Fruit fly (Drosophila melanogaster) whole organism, embryonic: ENCODE results near the gene CG14352.

Source experiments
- Adf1 ChIP-seq: fragments of 200-800 bp; sonication (Bioruptor generic); IDR thresholded peaks from 2 replicates; pipeline ENCODE4 v1.3.6; 2022; ENCODE audit warnings: missing biosample characterization, missing genetic modification characterization
- B-H1 ChIP-seq: fragments of 200-800 bp; sonication (Bioruptor generic); IDR thresholded peaks from 3 replicates; pipeline ENCODE4 v1.3.6; 2022; ENCODE audit warnings: missing biosample characterization, missing genetic modification characterization
- CG11247 ChIP-seq: fragments of 200-800 bp; sonication (Bioruptor generic); IDR thresholded peaks from 2 replicates; pipeline ENCODE4 v1.3.6; 2022; ENCODE audit warnings: missing biosample characterization, missing genetic modification characterization
- CG11723 ChIP-seq: fragments of 200-800 bp; sonication (Bioruptor generic); optimal IDR thresholded peaks from 2 replicates; lab custom pipeline; 2017; ENCODE audit warnings: missing biosample characterization, mild to moderate bottlenecking, missing genetic modification characterization
- CG12744 ChIP-seq: fragments of 200-800 bp; sonication (Bioruptor generic); optimal IDR thresholded peaks from 2 replicates; lab custom pipeline; 2016; ENCODE audit warnings: missing biosample characterization, missing genetic modification characterization
- CG14710 ChIP-seq: fragments of 200-800 bp; sonication (Bioruptor generic); optimal IDR thresholded peaks from 3 replicates; lab custom pipeline; 2019; ENCODE audit warnings: missing biosample characterization, mild to moderate bottlenecking, missing genetic modification characterization, moderate library complexity
- CG17385 ChIP-seq: fragments of 200-800 bp; sonication (Bioruptor generic); optimal IDR thresholded peaks from 3 replicates; lab custom pipeline; 2018; ENCODE audit warnings: missing biosample characterization, mild to moderate bottlenecking, missing genetic modification characterization
- CG17568 ChIP-seq: fragments of 200-800 bp; sonication (Bioruptor generic); optimal IDR thresholded peaks from 2 replicates; lab custom pipeline; 2018; ENCODE audit warnings: missing biosample characterization, mild to moderate bottlenecking, missing genetic modification characterization, moderate library complexity
- CG17802 ChIP-seq: fragments of 200-800 bp; sonication (Bioruptor generic); optimal IDR thresholded peaks from 2 replicates; lab custom pipeline; 2018; ENCODE audit warnings: missing biosample characterization, mild to moderate bottlenecking, missing genetic modification characterization, moderate library complexity
- CG17912 ChIP-seq: fragments of 200-800 bp; sonication (Bioruptor generic); optimal IDR thresholded peaks from 2 replicates; lab custom pipeline; 2018; ENCODE audit warnings: missing biosample characterization, mild to moderate bottlenecking, missing genetic modification characterization
- CG18262 ChIP-seq: fragments of 200-800 bp; optimal IDR thresholded peaks from 3 replicates; lab custom pipeline; 2019; ENCODE audit warnings: missing biosample characterization, mild to moderate bottlenecking, missing genetic modification characterization, moderate library complexity
- CG18764 ChIP-seq: fragments of 200-800 bp; sonication (Bioruptor generic); optimal IDR thresholded peaks from 3 replicates; lab custom pipeline; 2016; ENCODE audit warnings: missing biosample characterization, missing genetic modification characterization
- CG2202 ChIP-seq: fragments of 200-800 bp; sonication (Bioruptor generic); optimal IDR thresholded peaks from 2 replicates; lab custom pipeline; 2018; ENCODE audit warnings: missing biosample characterization, mild to moderate bottlenecking, missing genetic modification characterization
- CG31365 ChIP-seq: fragments of 200-800 bp; sonication (Bioruptor generic); optimal IDR thresholded peaks from 2 replicates; lab custom pipeline; 2018; ENCODE audit warnings: missing biosample characterization, mild to moderate bottlenecking, missing genetic modification characterization
- CG32772 ChIP-seq: fragments of 200-800 bp; sonication (Bioruptor generic); IDR thresholded peaks from 2 replicates; pipeline ENCODE4 v1.3.6; 2022; ENCODE audit warnings: missing biosample characterization, missing genetic modification characterization
- CG42726 ChIP-seq: fragments of 200-800 bp; sonication (Bioruptor generic); IDR thresholded peaks from 2 replicates; pipeline ENCODE4 v1.3.6; 2022; ENCODE audit warnings: missing biosample characterization, missing genetic modification characterization; ENCODE audit not compliant: partially characterized antibody
- CG5953 ChIP-seq: fragments of 200-800 bp; sonication (Bioruptor generic); IDR thresholded peaks from 2 replicates; pipeline ENCODE4 v1.3.6; 2022; ENCODE audit warnings: missing biosample characterization, missing genetic modification characterization
- CG7357 ChIP-seq: fragments of 200-800 bp; sonication (Bioruptor generic); IDR thresholded peaks from 3 replicates; pipeline ENCODE4 v1.3.6; 2022; ENCODE audit warnings: missing biosample characterization, missing genetic modification characterization
- CG7556 ChIP-seq: fragments of 200-800 bp; sonication (Bioruptor generic); optimal IDR thresholded peaks from 2 replicates; lab custom pipeline; 2017; ENCODE audit warnings: missing biosample characterization, mild to moderate bottlenecking, missing genetic modification characterization
- CG8478 ChIP-seq: fragments of >200 bp; optimal IDR thresholded peaks from 2 replicates; lab custom pipeline; 2018
- CG9797 ChIP-seq: fragments of 200-800 bp; sonication (Bioruptor generic); optimal IDR thresholded peaks from 3 replicates; lab custom pipeline; 2018; ENCODE audit warnings: missing biosample characterization, mild to moderate bottlenecking, missing genetic modification characterization
- CHES-1-like ChIP-seq: fragments of 200-800 bp; sonication (Bioruptor generic); optimal IDR thresholded peaks from 2 replicates; lab custom pipeline; 2016; ENCODE audit warnings: missing biosample characterization, missing genetic modification characterization
- Dad ChIP-seq: fragments of 200-800 bp; sonication (Bioruptor generic); optimal IDR thresholded peaks from 3 replicates; lab custom pipeline; 2016; ENCODE audit warnings: missing biosample characterization, missing genetic modification characterization
- Deaf1 ChIP-seq: fragments of 200-800 bp; optimal IDR thresholded peaks from 3 replicates; lab custom pipeline; 2019; ENCODE audit warnings: missing biosample characterization, mild to moderate bottlenecking, missing genetic modification characterization, moderate library complexity
- Gsc ChIP-seq: fragments of 200-800 bp; sonication (Bioruptor generic); IDR thresholded peaks from 2 replicates; pipeline ENCODE4 v1.3.6; 2022; ENCODE audit warnings: missing biosample characterization, missing genetic modification characterization
- MESR4 ChIP-seq: fragments of 200-800 bp; sonication (Bioruptor generic); optimal IDR thresholded peaks from 2 replicates; lab custom pipeline; 2018; ENCODE audit warnings: missing biosample characterization, mild to moderate bottlenecking, missing genetic modification characterization, moderate library complexity
- Meics ChIP-seq: fragments of 200-800 bp; sonication (Bioruptor generic); optimal IDR thresholded peaks from 2 replicates; lab custom pipeline; 2017; ENCODE audit warnings: missing biosample characterization, mild to moderate bottlenecking, missing genetic modification characterization
- Oaz ChIP-seq: fragments of 200-800 bp; sonication (Bioruptor generic); IDR thresholded peaks from 2 replicates; pipeline ENCODE4 v1.3.6; 2022; ENCODE audit warnings: missing biosample characterization, missing genetic modification characterization
- Scr ChIP-seq: fragments of 200-800 bp; sonication (Bioruptor generic); IDR thresholded peaks from 2 replicates; pipeline ENCODE4 v1.3.6; 2022; ENCODE audit warnings: missing biosample characterization, missing genetic modification characterization; ENCODE audit not compliant: partially characterized antibody
- Sin3A ChIP-seq: fragments of >200 bp; optimal IDR thresholded peaks from 2 replicates; lab custom pipeline; 2018
- Spps ChIP-seq: fragments of 200-800 bp; sonication (Bioruptor generic); optimal IDR thresholded peaks from 2 replicates; lab custom pipeline; 2018; ENCODE audit warnings: missing biosample characterization, mild to moderate bottlenecking, missing genetic modification characterization
- TFAM ChIP-seq: fragments of 200-800 bp; sonication (Bioruptor generic); optimal IDR thresholded peaks from 2 replicates; lab custom pipeline; 2017; ENCODE audit warnings: missing biosample characterization, missing genetic modification characterization, inconsistent platforms
- Xbp1 ChIP-seq: fragments of 200-800 bp; sonication (Bioruptor generic); optimal IDR thresholded peaks from 3 replicates; lab custom pipeline; 2016; ENCODE audit warnings: missing biosample characterization, mild to moderate bottlenecking, missing genetic modification characterization
- ap ChIP-seq: fragments of 200-800 bp; sonication (Bioruptor generic); IDR thresholded peaks from 2 replicates; pipeline ENCODE4 v1.3.6; 2022; ENCODE audit warnings: missing biosample characterization, missing genetic modification characterization
- cad ChIP-seq: fragments of >200 bp; optimal IDR thresholded peaks from 2 replicates; lab custom pipeline; 2017; ENCODE audit warnings: missing biosample characterization, missing genetic modification characterization
- chif ChIP-seq, 2 experiments: fragments of 200-800 bp; sonication (Bioruptor generic); optimal IDR thresholded peaks; 3 replicates each; lab custom pipeline; 2016; ENCODE audit warnings: missing biosample characterization in 2 of 2, missing genetic modification characterization in 2 of 2
- eve ChIP-seq, 2 experiments: fragments of >200 bp; optimal IDR thresholded peaks; 2 replicates each; lab custom pipeline; 2017; ENCODE audit warnings: missing biosample characterization in 2 of 2, missing genetic modification characterization in 2 of 2
- grau ChIP-seq: fragments of 200-800 bp; optimal IDR thresholded peaks from 3 replicates; lab custom pipeline; 2019; ENCODE audit warnings: missing biosample characterization, mild to moderate bottlenecking, missing genetic modification characterization, moderate library complexity
- hbn ChIP-seq: fragments of 200-800 bp; sonication (Bioruptor generic); IDR thresholded peaks from 2 replicates; pipeline ENCODE4 v1.3.6; 2022; ENCODE audit warnings: missing biosample characterization, missing genetic modification characterization; ENCODE audit not compliant: partially characterized antibody
- jigr1 ChIP-seq: fragments of 200-800 bp; sonication (Bioruptor generic); IDR thresholded peaks from 3 replicates; pipeline ENCODE4 v1.3.6; 2022; ENCODE audit warnings: missing biosample characterization, missing genetic modification characterization
- jumu ChIP-seq: fragments of 200-800 bp; sonication (Bioruptor generic); optimal IDR thresholded peaks from 3 replicates; lab custom pipeline; 2016; ENCODE audit warnings: missing biosample characterization, missing genetic modification characterization
- klu ChIP-seq: fragments of 200-800 bp; sonication (Bioruptor generic); IDR thresholded peaks from 2 replicates; pipeline ENCODE4 v1.3.6; 2022; ENCODE audit warnings: missing biosample characterization, missing genetic modification characterization
- lab ChIP-seq: fragments of 200-800 bp; sonication (Bioruptor generic); optimal IDR thresholded peaks from 3 replicates; lab custom pipeline; 2017; ENCODE audit warnings: missing biosample characterization, missing genetic modification characterization, mild to moderate bottlenecking, moderate library complexity, missing genetic modification reagents
- nom ChIP-seq: fragments of 200-800 bp; sonication (Bioruptor generic); optimal IDR thresholded peaks from 2 replicates; lab custom pipeline; 2017; ENCODE audit warnings: missing biosample characterization, missing genetic modification characterization, mild to moderate bottlenecking, moderate library complexity, missing genetic modification reagents
- onecut ChIP-seq: fragments of 200-800 bp; sonication (Bioruptor generic); IDR thresholded peaks from 2 replicates; pipeline ENCODE4 v1.3.6; 2022; ENCODE audit warnings: missing biosample characterization, missing genetic modification characterization
- peb ChIP-seq: fragments of 200-800 bp; sonication (Bioruptor generic); IDR thresholded peaks from 2 replicates; pipeline ENCODE4 v1.3.6; 2022; ENCODE audit warnings: missing biosample characterization, missing genetic modification characterization
- prd ChIP-seq, 3 experiments: fragments of >200 bp in 2 of 3; fragments of 200-800 bp in 1 of 3; sonication (Bioruptor generic) in 1 of 3; optimal IDR thresholded peaks in 2 of 3; IDR thresholded peaks in 1 of 3; 2 replicates in 2 of 3; 3 replicates in 1 of 3; pipeline versions ENCODE4 v1.3.6 to Lab custom; 2017 to 2022; ENCODE audit warnings: missing biosample characterization in 1 of 3, missing genetic modification characterization in 1 of 3
- sim ChIP-seq: fragments of 200-800 bp; sonication (Bioruptor generic); IDR thresholded peaks from 2 replicates; pipeline ENCODE4 v1.3.6; 2022; ENCODE audit warnings: missing biosample characterization, missing genetic modification characterization
- slp2 ChIP-seq: fragments of 200-800 bp; sonication (Bioruptor generic); optimal IDR thresholded peaks from 2 replicates; lab custom pipeline; 2016; ENCODE audit warnings: missing biosample characterization, missing genetic modification characterization
- tup ChIP-seq: fragments of 200-800 bp; sonication (Bioruptor generic); optimal IDR thresholded peaks from 2 replicates; lab custom pipeline; 2016; ENCODE audit warnings: missing biosample characterization, mild to moderate bottlenecking, missing genetic modification characterization, moderate library complexity

CG14352 gene

dm6 chr2L:1649244-1649827 is 38.1 kb downstream of the CG14352 start (continued):
- TF ChIP-seq CG11247 (GFP tag; lab: Robert Waterston, UW) (peak; percentile 88), Gsc (GFP tag; lab: Robert Waterston, UW) (peak; percentile 72), Meics (peak; percentile 96), CG42726 (peak; percentile 76), CG14710 (tag; lab: Kevin White, UChicago) (peak; percentile 93), hbn (GFP tag; lab: Robert Waterston, UW) (no peak), peb (GFP tag; lab: Robert Waterston, UW) (peak; percentile 77), CG17385 (peak; percentile 92), jumu (GFP tag; lab: Kevin White, UChicago) (peak; percentile 48), Deaf1 (tag; lab: Kevin White, UChicago) (peak; percentile 72), TFAM (GFP tag; lab: Kevin White, UChicago) (no peak), Spps (tag; lab: Kevin White, UChicago) (peak; percentile 72), CG7556 (peak; percentile 99), CG17802 (tag; lab: Kevin White, UChicago) (peak; percentile 77), CG7357 (GFP tag; lab: Robert Waterston, UW) (peak; percentile 82), prd (optimal IDR thresholded peaks at IDR 0.05; lab: Kevin White, UChicago) (no peak), prd (GFP tag; IDR thresholded peaks at IDR 0.05; lab: Robert Waterston, UW) (peak; percentile 94), slp2 (GFP tag; lab: Kevin White, UChicago) (peak; percentile 4), cad (GFP tag; lab: Kevin White, UChicago) (no peak), klu (GFP tag; lab: Robert Waterston, UW) (peak; percentile 68), ap (GFP tag; lab: Robert Waterston, UW) (peak; percentile 84), CG11723 (GFP tag; lab: Kevin White, UChicago) (peak; percentile 81), Scr (GFP tag; lab: Robert Waterston, UW) (0 out of 2 replicates have a peak, but pooled peaks have one; percentile 14), eve (GFP tag; optimal IDR thresholded peaks at IDR 0.05; lab: Kevin White, UChicago) (peak in 1 of 2 experiments; percentile 88), CG18262 (tag; lab: Kevin White, UChicago) (peak; percentile 93), tup (GFP tag; lab: Kevin White, UChicago) (no peak), CG17568 (GFP tag; lab: Kevin White, UChicago) (peak; percentile 59), MESR4 (GFP tag; lab: Kevin White, UChicago) (peak; percentile 2), CG12744 (GFP tag; lab: Kevin White, UChicago) (peak; percentile 2), Sin3A (lab: Kevin White, UChicago) (no peak), Adf1 (GFP tag; lab: Robert Waterston, UW) (peak; percentile 73), CG18764 (GFP tag; lab: Kevin White, UChicago) (peak; percentile 73), lab (GFP tag; lab: Kevin White, UChicago) (peak; percentile 96), CG5953 (peak; percentile 91), nom (no peak), chif (GFP tag; optimal IDR thresholded peaks at IDR 0.05; lab: Kevin White, UChicago) (peak in 1 of 2 experiments; percentile 57), grau (tag; lab: Kevin White, UChicago) (peak; percentile 92), CG32772 (GFP tag; lab: Robert Waterston, UW) (peak; percentile 88), Oaz (GFP tag; lab: Robert Waterston, UW) (peak; percentile 83), CG2202 (tag; lab: Kevin White, UChicago) (peak; percentile 57), CHES-1-like (GFP tag; lab: Kevin White, UChicago) (no peak), CG17912 (GFP tag; lab: Kevin White, UChicago) (peak; percentile 64), Xbp1 (peak; percentile 85), sim (GFP tag; lab: Robert Waterston, UW) (peak; percentile 73), B-H1 (GFP tag; lab: Robert Waterston, UW) (peak; percentile 84), CG9797 (GFP tag; lab: Kevin White, UChicago) (no peak), onecut (GFP tag; lab: Robert Waterston, UW) (peak; percentile 36), Dad (GFP tag; lab: Kevin White, UChicago) (peak; percentile 15), CG8478 (lab: Kevin White, UChicago) (no peak), CG31365 (tag; lab: Kevin White, UChicago) (peak; percentile 6), jigr1 (GFP tag; lab: Robert Waterston, UW) (peak; percentile 73)
